Worm (Caenorhabditis elegans) whole organism, young adult: Measurements from ENCODE around the gene egli-1.

Experiments
- B0035.1 ChIP-seq: sonication (generic microtip); optimal IDR thresholded peaks from 2 replicates; lab custom pipeline; 2016; ENCODE audit warnings: missing genetic modification characterization, mild to moderate bottlenecking, missing compliant biosample characterization, missing genotype, missing genetic modification reagents
- B0261.1 ChIP-seq: sonication (generic microtip); optimal IDR thresholded peaks from 2 replicates; lab custom pipeline; 2016; ENCODE audit warnings: mild to moderate bottlenecking, missing genetic modification characterization, moderate library complexity, missing compliant biosample characterization
- F55B11.4 ChIP-seq: sonication (generic microtip); optimal IDR thresholded peaks from 2 replicates; lab custom pipeline; 2016; ENCODE audit warnings: missing compliant biosample characterization, missing genetic modification characterization, borderline replicate concordance; ENCODE audit not compliant: insufficient read depth
- K12H6.12 ChIP-seq: fragments of 200-800 bp; sonication (Bioruptor generic); optimal IDR thresholded peaks from 2 replicates; lab custom pipeline; 2018; ENCODE audit warnings: mild to moderate bottlenecking, missing genetic modification characterization, missing compliant biosample characterization
- Y53F4B.3 ChIP-seq: fragments of 200-800 bp; sonication (Bioruptor generic); IDR thresholded peaks from 2 replicates; pipeline ENCODE4 v1.3.6; 2022; ENCODE audit warnings: missing genetic modification reagents, missing genetic modification characterization, missing compliant biosample characterization
- Y53G8AR.9 ChIP-seq: fragments of 200-800 bp; sonication (Bioruptor generic); conservative IDR thresholded peaks from 2 replicates; pipeline ENCODE4 v1.3.6; 2022; ENCODE audit warnings: missing genetic modification reagents, missing genetic modification characterization, missing compliant biosample characterization
- Y56A3A.18 ChIP-seq: fragments of 200-800 bp; sonication (Bioruptor generic); IDR thresholded peaks from 2 replicates; pipeline ENCODE4 v1.3.6; 2022; ENCODE audit warnings: missing genetic modification reagents, missing genetic modification characterization, missing compliant biosample characterization
- Y79H2A.3 ChIP-seq: fragments of 200-800 bp; sonication (Bioruptor generic); conservative IDR thresholded peaks from 2 replicates; pipeline ENCODE4 v1.3.6; 2022; ENCODE audit warnings: missing genetic modification reagents, missing genetic modification characterization, missing compliant biosample characterization
- aptf-2 ChIP-seq: fragments of 200-800 bp; sonication (Bioruptor generic); conservative IDR thresholded peaks from 2 replicates; pipeline ENCODE4 v1.3.6; 2022; ENCODE audit warnings: missing genetic modification reagents, missing genetic modification characterization, missing compliant biosample characterization
- aptf-3 ChIP-seq: fragments of 200-800 bp; sonication (Bioruptor generic); IDR thresholded peaks from 2 replicates; pipeline ENCODE4 v1.3.6; 2022; ENCODE audit warnings: missing genetic modification characterization, missing compliant biosample characterization
- attf-3 ChIP-seq: fragments of 200-800 bp; sonication (Bioruptor generic); conservative IDR thresholded peaks from 2 replicates; pipeline ENCODE4 v1.3.6; 2022; ENCODE audit warnings: missing genetic modification reagents, missing genetic modification characterization, missing compliant biosample characterization
- attf-6 ChIP-seq: fragments of 200-800 bp; sonication (Bioruptor generic); IDR thresholded peaks from 2 replicates; pipeline ENCODE4 v1.3.6; 2022; ENCODE audit warnings: missing genetic modification reagents, missing genetic modification characterization, missing compliant biosample characterization
- bed-1 ChIP-seq: fragments of 200-800 bp; sonication (Bioruptor generic); IDR thresholded peaks from 2 replicates; pipeline ENCODE4 v1.3.6; 2022; ENCODE audit warnings: missing genetic modification reagents, missing genetic modification characterization, missing compliant biosample characterization
- bed-2 ChIP-seq: fragments of 200-800 bp; sonication (Bioruptor generic); IDR thresholded peaks from 2 replicates; pipeline ENCODE4 v1.3.6; 2022; ENCODE audit warnings: missing genetic modification reagents, missing genetic modification characterization, missing compliant biosample characterization
- ccch-3 ChIP-seq: fragments of 200-800 bp; sonication (Bioruptor generic); optimal IDR thresholded peaks from 2 replicates; lab custom pipeline; 2018; ENCODE audit warnings: mild to moderate bottlenecking, missing genetic modification characterization, missing compliant biosample characterization
- cebp-1 ChIP-seq, 2 experiments: fragments of 200-800 bp in 1 of 2; sonication (Bioruptor generic) in 1 of 2; sonication (generic microtip) in 1 of 2; IDR thresholded peaks in 1 of 2; optimal IDR thresholded peaks in 1 of 2; 2 replicates each; pipeline versions ENCODE4 v1.3.6 to Lab custom; 2017 to 2022; ENCODE audit warnings: missing compliant biosample characterization in 2 of 2, missing genetic modification characterization in 2 of 2, mild to moderate bottlenecking in 1 of 2, missing genetic modification reagents in 1 of 2, moderate library complexity in 1 of 2
- efl-1 ChIP-seq: fragments of 150-350 bp; optimal IDR thresholded peaks from 2 replicates; lab custom pipeline; 2014; ENCODE audit warnings: missing biosample characterization, missing genetic modification reagents, missing genetic modification characterization
- egl-18 ChIP-seq: fragments of 200-800 bp; sonication (Bioruptor generic); IDR thresholded peaks from 2 replicates; pipeline ENCODE4 v1.3.6; 2022; ENCODE audit warnings: missing genetic modification reagents, missing genetic modification characterization, missing compliant biosample characterization
- egrh-3 ChIP-seq: fragments of 200-800 bp; sonication (Bioruptor generic); IDR thresholded peaks from 2 replicates; pipeline ENCODE4 v1.3.6; 2022; ENCODE audit warnings: missing genetic modification reagents, missing genetic modification characterization, missing compliant biosample characterization
- hmg-1.2 ChIP-seq: fragments of 200-800 bp; sonication (Bioruptor generic); IDR thresholded peaks from 2 replicates; pipeline ENCODE4 v1.3.6; 2022; ENCODE audit warnings: missing genetic modification reagents, missing genetic modification characterization, missing compliant biosample characterization
- hrde-1 ChIP-seq: sonication (generic microtip); optimal IDR thresholded peaks from 2 replicates; lab custom pipeline; 2016; ENCODE audit warnings: missing genetic modification characterization, mild to moderate bottlenecking, missing compliant biosample characterization, moderate library complexity, missing genotype, missing genetic modification reagents, borderline replicate concordance
- lag-1 ChIP-seq: fragments of 200-800 bp; sonication (Bioruptor generic); IDR thresholded peaks from 2 replicates; pipeline ENCODE4 v1.3.6; 2022; ENCODE audit warnings: missing genetic modification reagents, missing genetic modification characterization, missing compliant biosample characterization
- let-607 ChIP-seq, 2 experiments: fragments of 200-800 bp in 1 of 2; sonication (Bioruptor generic) in 1 of 2; sonication (generic microtip) in 1 of 2; optimal IDR thresholded peaks; 2 replicates each; lab custom pipeline; 2016 to 2018; ENCODE audit warnings: mild to moderate bottlenecking in 2 of 2, missing compliant biosample characterization in 2 of 2, missing genetic modification characterization in 2 of 2, moderate library complexity in 2 of 2, missing genotype in 1 of 2
- lin-26 ChIP-seq: fragments of 200-800 bp; sonication (Bioruptor generic); IDR thresholded peaks from 2 replicates; pipeline ENCODE4 v1.3.6; 2022; ENCODE audit warnings: missing genetic modification reagents, missing genetic modification characterization, missing compliant biosample characterization
- lin-54 ChIP-seq: fragments of 200-800 bp; sonication (Bioruptor generic); optimal IDR thresholded peaks from 2 replicates; lab custom pipeline; 2018; ENCODE audit warnings: mild to moderate bottlenecking, missing genetic modification characterization, missing compliant biosample characterization
- madf-10 ChIP-seq: sonication (generic microtip); optimal IDR thresholded peaks from 2 replicates; lab custom pipeline; 2016; ENCODE audit warnings: mild to moderate bottlenecking, missing genetic modification characterization, missing compliant biosample characterization
- nfya-1 ChIP-seq: sonication (generic microtip); optimal IDR thresholded peaks from 2 replicates; lab custom pipeline; 2017; ENCODE audit warnings: antibody characterized with exemption, missing compliant biosample characterization, missing genetic modification characterization, borderline replicate concordance; ENCODE audit not compliant: insufficient read depth
- rec-8 ChIP-seq, 2 experiments: sonication (generic microtip); optimal IDR thresholded peaks; 2 replicates each; lab custom pipeline; 2016; ENCODE audit warnings: mild to moderate bottlenecking in 2 of 2, missing genetic modification characterization in 2 of 2, missing genetic modification reagents in 2 of 2, missing genotype in 2 of 2, missing biosample characterization in 1 of 2, missing compliant biosample characterization in 1 of 2, moderate library complexity in 1 of 2
- sea-2 ChIP-seq: fragments of 200-800 bp; sonication (Bioruptor generic); IDR thresholded peaks from 2 replicates; pipeline ENCODE4 v1.3.6; 2022; ENCODE audit warnings: missing genetic modification characterization, missing compliant biosample characterization
- snpc-1.1 ChIP-seq: sonication (generic microtip); optimal IDR thresholded peaks from 2 replicates; lab custom pipeline; 2017; ENCODE audit warnings: missing genetic modification characterization, mild to moderate bottlenecking, missing compliant biosample characterization, antibody characterized with exemption, moderate library complexity, missing genotype, missing genetic modification reagents; ENCODE audit not compliant: insufficient read depth
- snpc-3.4 ChIP-seq: sonication (generic microtip); optimal IDR thresholded peaks from 2 replicates; lab custom pipeline; 2017; ENCODE audit warnings: missing genetic modification characterization, mild to moderate bottlenecking, missing compliant biosample characterization, antibody characterized with exemption, moderate library complexity, missing genotype, missing genetic modification reagents
- snpc-4 ChIP-seq, 5 experiments: fragments of 150-350 bp in 1 of 5; sonication (generic microtip) in 4 of 5; optimal IDR thresholded peaks; 2 replicates each; lab custom pipeline; 2014 to 2018; ENCODE audit warnings: missing genetic modification characterization in 5 of 5, missing biosample characterization in 3 of 5, antibody characterized with exemption in 2 of 5, mild to moderate bottlenecking in 2 of 5, missing compliant biosample characterization in 2 of 5, missing genotype in 2 of 5, moderate library complexity in 2 of 5, missing genetic modification reagents in 1 of 5
- sptf-2 ChIP-seq: fragments of 200-800 bp; sonication (Bioruptor generic); optimal IDR thresholded peaks from 2 replicates; lab custom pipeline; 2018; ENCODE audit warnings: mild to moderate bottlenecking, missing genetic modification characterization, missing compliant biosample characterization
- tlf-1 ChIP-seq: fragments of 200-800 bp; sonication (Bioruptor generic); optimal IDR thresholded peaks from 2 replicates; lab custom pipeline; 2018; ENCODE audit warnings: mild to moderate bottlenecking, missing genetic modification characterization, missing compliant biosample characterization
- unc-130 ChIP-seq: sonication (generic microtip); optimal IDR thresholded peaks from 2 replicates; lab custom pipeline; 2016; ENCODE audit warnings: missing genetic modification reagents, missing genetic modification characterization, missing compliant biosample characterization
- xnd-1 ChIP-seq: sonication (generic microtip); optimal IDR thresholded peaks from 2 replicates; lab custom pipeline; 2016; ENCODE audit warnings: missing genotype, missing genetic modification reagents, missing genetic modification characterization, missing compliant biosample characterization
- zfh-2 ChIP-seq: fragments of 200-800 bp; sonication (Bioruptor generic); conservative IDR thresholded peaks from 2 replicates; pipeline ENCODE4 v1.3.6; 2022; ENCODE audit warnings: missing genetic modification reagents, missing genetic modification characterization, missing compliant biosample characterization
- ztf-3 ChIP-seq: fragments of 200-800 bp; sonication (Bioruptor generic); optimal IDR thresholded peaks from 2 replicates; lab custom pipeline; 2018; ENCODE audit warnings: mild to moderate bottlenecking, missing genetic modification characterization, missing compliant biosample characterization

Gene egli-1

ce11 chrII:9273984-9274383, 49.8 kb upstream of the egli-1 start (continued):
- no peak for TF ChIP-seq nfya-1 (tag; lab: Kevin White, UChicago)
- TF ChIP-seq snpc-3.4 (tag; lab: Kevin White, UChicago), result no peak
- peak; percentile 40 for TF ChIP-seq tlf-1 (GFP tag; lab: Kevin White, UChicago)
- TF ChIP-seq egl-18 (GFP tag; lab: Robert Waterston, UW), result peak; percentile 4; the same call in 1 of the 2 replicates
- TF ChIP-seq Y79H2A.3 (GFP tag; lab: Robert Waterston, UW), result no peak
- TF ChIP-seq snpc-1.1 (tag; lab: Kevin White, UChicago), result no peak
- TF ChIP-seq lin-54 (GFP tag; lab: Kevin White, UChicago), result peak; percentile 47
- peak; percentile 61 for TF ChIP-seq K12H6.12 (tag; lab: Kevin White, UChicago)
- no peak for TF ChIP-seq hrde-1 (tag; lab: Kevin White, UChicago)
- TF ChIP-seq lag-1 (GFP tag; lab: Robert Waterston, UW), result no peak
- no peak for TF ChIP-seq attf-6 (GFP tag; lab: Robert Waterston, UW)
- TF ChIP-seq zfh-2 (GFP tag; lab: Robert Waterston, UW), result peak; percentile 32; the same call in 1 of the 2 replicates
- no peak for TF ChIP-seq aptf-2 (GFP tag; lab: Robert Waterston, UW)
- no peak for TF ChIP-seq ztf-3 (GFP tag; lab: Kevin White, UChicago)
- TF ChIP-seq F55B11.4, result no peak
- no peak for TF ChIP-seq sea-2 (GFP tag; lab: Robert Waterston, UW)
- peak; percentile 35 to 57 for TF ChIP-seq let-607 (tag; optimal IDR thresholded peaks at IDR 0.05; lab: Kevin White, UChicago)
- no peak for TF ChIP-seq Y56A3A.18 (GFP tag; lab: Robert Waterston, UW)
- TF ChIP-seq B0035.1, result no peak
- TF ChIP-seq xnd-1 (tag; lab: Kevin White, UChicago), result no peak
- TF ChIP-seq rec-8 (tag; optimal IDR thresholded peaks at IDR 0.05; lab: Kevin White, UChicago), result no peak
- no peak for TF ChIP-seq unc-130 (GFP tag; lab: Kevin White, UChicago)
- TF ChIP-seq aptf-3 (GFP tag; lab: Robert Waterston, UW), result no peak
- no peak for TF ChIP-seq cebp-1 (GFP tag; IDR thresholded peaks at IDR 0.05; lab: Robert Waterston, UW)
- peak; percentile 78 for TF ChIP-seq cebp-1 (tag; optimal IDR thresholded peaks at IDR 0.05; lab: Kevin White, UChicago)
- TF ChIP-seq bed-2 (GFP tag; lab: Robert Waterston, UW), result no peak
- TF ChIP-seq bed-1, result no peak
- 0 out of 2 replicates have a peak, but pooled peaks have one; percentile 36 for TF ChIP-seq attf-3
- TF ChIP-seq lin-26 (GFP tag; lab: Robert Waterston, UW), result peak; percentile 71
- TF ChIP-seq Y53F4B.3 (GFP tag; lab: Robert Waterston, UW), result no peak
- TF ChIP-seq B0261.1 (tag; lab: Kevin White, UChicago), result no peak
- TF ChIP-seq madf-10 (tag; lab: Kevin White, UChicago), result peak; percentile 49
- TF ChIP-seq sptf-2 (GFP tag; lab: Kevin White, UChicago), result no peak
- TF ChIP-seq efl-1 (GFP tag; lab: Kevin White, UChicago), result no peak
- no peak for TF ChIP-seq egrh-3 (GFP tag; lab: Robert Waterston, UW)
- peak; percentile 98 for TF ChIP-seq hmg-1.2 (GFP tag; lab: Robert Waterston, UW)
- TF ChIP-seq ccch-3 (GFP tag; lab: Kevin White, UChicago), result no peak

- 0 out of 2 replicates have a peak, but pooled peaks have one; percentile 48 for TF ChIP-seq Y53G8AR.9
- TF ChIP-seq Y79H2A.3 (GFP tag; lab: Robert Waterston, UW), result no peak
- TF ChIP-seq xnd-1 (tag; lab: Kevin White, UChicago), result peak; percentile 22
- TF ChIP-seq snpc-4 (GFP tag; optimal IDR thresholded peaks at IDR 0.05; lab: Kevin White, UChicago), result no peak
- TF ChIP-seq snpc-4 (tag; optimal IDR thresholded peaks at IDR 0.05; lab: Kevin White, UChicago), result peak in 1 of 4 experiments; percentile 26
Observed at ce11 chrII:9274734-9275133, 49.0 kb upstream of the egli-1 start.
